Worm (Caenorhabditis elegans): ENCODE measurements around the gene E02H4.8.

- no peak for TF ChIP-seq sptf-1 (tag; optimal IDR thresholded peaks at IDR 0.05)
- TF ChIP-seq pha-4 (tag; optimal IDR thresholded peaks at IDR 0.05) = no peak
- no peak for TF ChIP-seq elt-3 (tag; optimal IDR thresholded peaks at IDR 0.05)
- no peak for TF ChIP-seq elt-1 (tag; optimal IDR thresholded peaks at IDR 0.05; ENCODE audit: borderline replicate concordance, insufficient read depth)
- no peak for TF ChIP-seq blmp-1 (tag; optimal IDR thresholded peaks at IDR 0.05)
- no peak for TF ChIP-seq snpc-4 (tag; optimal IDR thresholded peaks at IDR 0.05)
- TF ChIP-seq zip-8 (tag; optimal IDR thresholded peaks at IDR 0.05) = no peak
- no peak for TF ChIP-seq nhr-12 (tag; optimal IDR thresholded peaks at IDR 0.05)
- TF ChIP-seq mep-1 (tag; optimal IDR thresholded peaks at IDR 0.05) = no peak
- no peak for TF ChIP-seq lsy-2 (tag; optimal IDR thresholded peaks at IDR 0.05)
- no peak for TF ChIP-seq nhr-237 (tag; optimal IDR thresholded peaks at IDR 0.05)
- TF ChIP-seq nhr-28 (tag; optimal IDR thresholded peaks at IDR 0.05) = no peak
Observed at ce11 chrX:14214520-14215023, 48.8 kb downstream of the E02H4.8 start, which contains the start of gene K06G5.1.
